Worm (Caenorhabditis elegans): ENCODE measurements around the gene T21D12.12.

DNA sequence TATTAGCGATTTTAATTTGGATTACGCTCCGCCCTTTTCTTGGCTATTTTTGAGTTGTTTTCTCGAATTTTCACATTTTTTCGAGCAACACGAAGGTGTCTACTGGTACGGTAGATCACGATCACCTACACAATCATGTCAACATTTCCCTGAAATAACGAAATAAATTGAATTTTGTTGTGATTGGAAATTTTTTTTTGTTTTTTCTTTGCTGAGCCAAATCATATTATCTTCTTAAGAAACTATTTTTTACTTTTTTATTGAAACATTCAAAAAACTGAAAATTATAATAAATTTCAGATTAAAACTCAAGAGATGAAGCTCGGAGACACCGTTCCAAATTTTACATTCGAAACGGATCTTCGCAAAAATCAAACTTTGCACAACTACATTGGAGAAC is 48.0 kb upstream of the T21D12.12 start, which contains the start of gene prdx-6:
- no peak for TF ChIP-seq chd-7 (tag; optimal IDR thresholded peaks at IDR 0.05)
- no peak for TF ChIP-seq unc-62 (GFP tag; optimal IDR thresholded peaks at IDR 0.05)
- TF ChIP-seq ama-1 (optimal IDR thresholded peaks at IDR 0.05), result no peak
- no peak for TF ChIP-seq ama-1 (GFP tag; optimal IDR thresholded peaks at IDR 0.05)
- no peak for TF ChIP-seq Y67H2A.10 (GFP tag; conservative IDR thresholded peaks at IDR 0.05)
